Fruit fly (Drosophila melanogaster): ENCODE results near the gene CG10747.

The CG10747 gene

dm6 chr2L:20093794-20094193 is 2.6 kb upstream of the CG10747 start, which contains the start of the genes Taf13 and nesd:
Taf13 (minus strand) TSS chr2L:20093849.
nesd (plus strand) TSS chr2L:20093972.
- TF ChIP-seq insv (optimal IDR thresholded peaks at IDR 0.05) (no peak), ttk (optimal IDR thresholded peaks at IDR 0.05) (no peak), Sin3A (optimal IDR thresholded peaks at IDR 0.05) (no peak), Myc (optimal IDR thresholded peaks at IDR 0.05) (no peak), psq (optimal IDR thresholded peaks at IDR 0.05) (no peak), h (optimal IDR thresholded peaks at IDR 0.05) (no peak)

- TF ChIP-seq ttk (optimal IDR thresholded peaks at IDR 0.05) (no peak), psq (optimal IDR thresholded peaks at IDR 0.05) (no peak), Myc (optimal IDR thresholded peaks at IDR 0.05) (no peak), insv (optimal IDR thresholded peaks at IDR 0.05) (no peak)
Observed at dm6 chr2L:20086295-20087096, 4.7 kb downstream of the CG10747 start.

- TF ChIP-seq psq (optimal IDR thresholded peaks at IDR 0.05): no peak
- TF ChIP-seq Sin3A (optimal IDR thresholded peaks at IDR 0.05): no peak
- no peak for TF ChIP-seq h (optimal IDR thresholded peaks at IDR 0.05)
- no peak for TF ChIP-seq ttk (optimal IDR thresholded peaks at IDR 0.05)
- TF ChIP-seq insv (optimal IDR thresholded peaks at IDR 0.05): no peak
Observed at dm6 chr2L:20084785-20085555, 6.2 kb downstream of the CG10747 start, which contains the start of gene fok. fok (minus strand) TSS chr2L:20085070.

dm6 chr2L:20084068-20084651 is 7.0 kb downstream of the CG10747 start:
- TF ChIP-seq insv (optimal IDR thresholded peaks at IDR 0.05) (no peak), psq (optimal IDR thresholded peaks at IDR 0.05) (no peak), ttk (optimal IDR thresholded peaks at IDR 0.05) (no peak), Sin3A (optimal IDR thresholded peaks at IDR 0.05) (no peak), h (optimal IDR thresholded peaks at IDR 0.05) (no peak), Myc (optimal IDR thresholded peaks at IDR 0.05) (no peak)

- no peak for TF ChIP-seq Myc (optimal IDR thresholded peaks at IDR 0.05)
- TF ChIP-seq ttk (optimal IDR thresholded peaks at IDR 0.05): no peak
- TF ChIP-seq h (optimal IDR thresholded peaks at IDR 0.05): no peak
- no peak for TF ChIP-seq psq (optimal IDR thresholded peaks at IDR 0.05)
- no peak for TF ChIP-seq insv (optimal IDR thresholded peaks at IDR 0.05)
- no peak for TF ChIP-seq Sin3A (optimal IDR thresholded peaks at IDR 0.05)
Observed at dm6 chr2L:20082965-20083855, 7.9 kb downstream of the CG10747 start.

- TF ChIP-seq ttk (optimal IDR thresholded peaks at IDR 0.05) (no peak), psq (optimal IDR thresholded peaks at IDR 0.05) (no peak), Myc (optimal IDR thresholded peaks at IDR 0.05) (no peak), Sin3A (optimal IDR thresholded peaks at IDR 0.05) (no peak), insv (optimal IDR thresholded peaks at IDR 0.05) (no peak), h (optimal IDR thresholded peaks at IDR 0.05) (no peak)
Observed at dm6 chr2L:20082155-20082964, 8.8 kb downstream of the CG10747 start.

- TF ChIP-seq psq (optimal IDR thresholded peaks at IDR 0.05): no peak
- TF ChIP-seq ttk (optimal IDR thresholded peaks at IDR 0.05): no peak
- TF ChIP-seq h (optimal IDR thresholded peaks at IDR 0.05): no peak
- TF ChIP-seq insv (optimal IDR thresholded peaks at IDR 0.05): no peak
- no peak for TF ChIP-seq Myc (optimal IDR thresholded peaks at IDR 0.05)
- TF ChIP-seq Sin3A (optimal IDR thresholded peaks at IDR 0.05): no peak
Observed at dm6 chr2L:20080772-20081171, 10.4 kb downstream of the CG10747 start.

dm6 chr2L:20078880-20079279 is 12.3 kb downstream of the CG10747 start:
- TF ChIP-seq h (optimal IDR thresholded peaks at IDR 0.05): no peak
- no peak for TF ChIP-seq Sin3A (optimal IDR thresholded peaks at IDR 0.05)
- no peak for TF ChIP-seq insv (optimal IDR thresholded peaks at IDR 0.05)
- no peak for TF ChIP-seq ttk (optimal IDR thresholded peaks at IDR 0.05)
- no peak for TF ChIP-seq Myc (optimal IDR thresholded peaks at IDR 0.05)
- no peak for TF ChIP-seq psq (optimal IDR thresholded peaks at IDR 0.05)

dm6 chr2L:20077423-20078401 is 13.4 kb downstream of the CG10747 start:
- no peak for TF ChIP-seq Sin3A (optimal IDR thresholded peaks at IDR 0.05)
- no peak for TF ChIP-seq ttk (optimal IDR thresholded peaks at IDR 0.05)
- TF ChIP-seq h (optimal IDR thresholded peaks at IDR 0.05): no peak
- no peak for TF ChIP-seq insv (optimal IDR thresholded peaks at IDR 0.05)
- no peak for TF ChIP-seq Myc (optimal IDR thresholded peaks at IDR 0.05)
- TF ChIP-seq psq (optimal IDR thresholded peaks at IDR 0.05): no peak
